Fruit fly (Drosophila melanogaster) whole organism, prepupa: Measurements from ENCODE around the gene CG31612.

Experiments
- CG6854 ChIP-seq: fragments of 200-800 bp; sonication (Bioruptor generic); optimal IDR thresholded peaks from 2 replicates; lab custom pipeline; 2017; ENCODE audit warnings: missing biosample characterization, mild to moderate bottlenecking, missing genetic modification characterization
- Eip75B ChIP-seq: fragments of 200-800 bp; sonication (Bioruptor generic); optimal IDR thresholded peaks from 3 replicates; lab custom pipeline; 2016; ENCODE audit warnings: missing biosample characterization, missing genetic modification characterization
- Hr39 ChIP-seq: fragments of 200-800 bp; sonication (Bioruptor generic); optimal IDR thresholded peaks from 2 replicates; lab custom pipeline; 2016; ENCODE audit warnings: missing biosample characterization, missing genetic modification characterization
- Sox15 ChIP-seq: fragments of 200-800 bp; sonication (Bioruptor generic); optimal IDR thresholded peaks from 3 replicates; lab custom pipeline; 2016; ENCODE audit warnings: missing biosample characterization, missing genetic modification characterization
- achi ChIP-seq: fragments of 200-800 bp; sonication (Bioruptor generic); optimal IDR thresholded peaks from 3 replicates; lab custom pipeline; 2016; ENCODE audit warnings: missing biosample characterization, missing genetic modification characterization
- pdm3 ChIP-seq: fragments of 200-800 bp; sonication (Bioruptor generic); optimal IDR thresholded peaks from 3 replicates; lab custom pipeline; 2016; ENCODE audit warnings: missing biosample characterization, missing genetic modification characterization

dm6 chr2L:21830317-21830716 lies 35.1 kb upstream of the CG31612 start:
- TF ChIP-seq pdm3 (GFP tag; lab: Kevin White, UChicago) (no peak), Sox15 (GFP tag; lab: Kevin White, UChicago) (no peak), Eip75B (GFP tag; lab: Kevin White, UChicago) (no peak), achi (no peak), Hr39 (GFP tag; lab: Kevin White, UChicago) (no peak), CG6854 (GFP tag; lab: Kevin White, UChicago) (no peak)
